Worm (Caenorhabditis elegans) whole organism, midembryonic: ENCODE data around the gene Y67D2.2.

Experiments
- T22C8.4 ChIP-seq: fragments of 200-800 bp; sonication (Bioruptor generic); IDR thresholded peaks from 2 replicates; pipeline ENCODE4 v1.3.6; 2022; ENCODE audit warnings: missing genetic modification characterization, missing compliant biosample characterization
- cog-1 ChIP-seq: sonication (generic microtip); optimal IDR thresholded peaks from 2 replicates; lab custom pipeline; 2016; ENCODE audit warnings: missing genetic modification characterization, missing compliant biosample characterization
- flt-1 ChIP-seq: fragments of 200-800 bp; sonication (Bioruptor generic); IDR thresholded peaks from 2 replicates; pipeline ENCODE4 v1.3.6; 2022; ENCODE audit warnings: missing genetic modification characterization, missing compliant biosample characterization
- klf-2 ChIP-seq: fragments of 200-800 bp; sonication (Bioruptor generic); conservative IDR thresholded peaks from 2 replicates; pipeline ENCODE4 v1.3.6; 2022; ENCODE audit warnings: missing genetic modification reagents, missing genetic modification characterization, missing compliant biosample characterization
- med-1 ChIP-seq: sonication (generic microtip); optimal IDR thresholded peaks from 2 replicates; lab custom pipeline; 2017; ENCODE audit warnings: missing genetic modification characterization, mild to moderate bottlenecking, missing compliant biosample characterization, antibody characterized with exemption, missing genetic modification reagents; ENCODE audit not compliant: insufficient read depth
- tab-1 ChIP-seq: fragments of 200-800 bp; sonication (Bioruptor generic); IDR thresholded peaks from 2 replicates; pipeline ENCODE4 v1.3.6; 2022; ENCODE audit warnings: missing genetic modification characterization, missing compliant biosample characterization
- ztf-23 ChIP-seq: fragments of 200-800 bp; sonication (Bioruptor generic); IDR thresholded peaks from 2 replicates; pipeline ENCODE4 v1.3.6; 2022; ENCODE audit warnings: missing genetic modification reagents, missing genetic modification characterization, missing compliant biosample characterization
- ztf-29 ChIP-seq: fragments of 200-800 bp; sonication (Bioruptor generic); IDR thresholded peaks from 2 replicates; pipeline ENCODE4 v1.3.6; 2022; ENCODE audit warnings: missing genetic modification reagents, missing genetic modification characterization, missing compliant biosample characterization

- no peak for TF ChIP-seq cog-1 (tag; lab: Kevin White, UChicago)
- TF ChIP-seq tab-1 (GFP tag; lab: Robert Waterston, UW) = no peak
- no peak for TF ChIP-seq T22C8.4 (GFP tag; lab: Robert Waterston, UW)
- no peak for TF ChIP-seq flt-1
- TF ChIP-seq klf-2 (GFP tag; lab: Robert Waterston, UW) = no peak
- no peak for TF ChIP-seq ztf-29 (GFP tag; lab: Robert Waterston, UW)
- TF ChIP-seq med-1 (GFP tag; lab: Kevin White, UChicago) = no peak
- no peak for TF ChIP-seq ztf-23 (GFP tag; lab: Robert Waterston, UW)
Observed at ce11 chrIII:1532777-1533473, 25.7 kb upstream of the Y67D2.2 start, which contains the start of gene snf-6.
